Fruit fly (Drosophila melanogaster) whole organism, embryonic: ENCODE data around the gene CG32751.

ENCODE experiments used
- Asciz ChIP-seq: fragments of 200-800 bp; sonication (Bioruptor generic); optimal IDR thresholded peaks from 2 replicates; lab custom pipeline; 2017; ENCODE audit warnings: missing biosample characterization, mild to moderate bottlenecking, missing genetic modification characterization, missing genetic modification reagents
- Atf6 ChIP-seq: fragments of 200-800 bp; sonication (Bioruptor generic); IDR thresholded peaks from 2 replicates; pipeline ENCODE4 v1.3.6; 2022; ENCODE audit warnings: missing biosample characterization, missing genetic modification characterization
- CG10366 ChIP-seq: fragments of 200-800 bp; sonication (Bioruptor generic); IDR thresholded peaks from 2 replicates; pipeline ENCODE4 v1.3.6; 2022; ENCODE audit warnings: missing biosample characterization, missing genetic modification characterization
- CG10462 ChIP-seq: fragments of 200-800 bp; sonication (Bioruptor generic); optimal IDR thresholded peaks from 2 replicates; lab custom pipeline; 2016; ENCODE audit warnings: missing biosample characterization, missing genetic modification characterization
- CG11398 ChIP-seq: fragments of 200-800 bp; sonication (Bioruptor generic); optimal IDR thresholded peaks from 2 replicates; lab custom pipeline; 2016; ENCODE audit warnings: missing biosample characterization, missing genetic modification characterization
- CG11456 ChIP-seq: fragments of 200-800 bp; sonication (Bioruptor generic); IDR thresholded peaks from 3 replicates; pipeline ENCODE4 v1.3.6; 2022; ENCODE audit warnings: missing biosample characterization, missing genetic modification characterization
- CG11504 ChIP-seq: fragments of 200-800 bp; sonication (Bioruptor generic); optimal IDR thresholded peaks from 3 replicates; lab custom pipeline; 2019; ENCODE audit warnings: missing biosample characterization, mild to moderate bottlenecking, missing genetic modification characterization, moderate library complexity
- CG12104 ChIP-seq: fragments of 200-800 bp; sonication (Bioruptor generic); optimal IDR thresholded peaks from 3 replicates; lab custom pipeline; 2016; ENCODE audit warnings: missing biosample characterization, missing genetic modification characterization
- CG12299 ChIP-seq: fragments of 200-800 bp; sonication (Bioruptor generic); optimal IDR thresholded peaks from 2 replicates; lab custom pipeline; 2018; ENCODE audit warnings: missing biosample characterization, mild to moderate bottlenecking, missing genetic modification characterization
- CG13296 ChIP-seq: fragments of 200-800 bp; sonication (Bioruptor generic); optimal IDR thresholded peaks from 3 replicates; lab custom pipeline; 2018; ENCODE audit warnings: missing biosample characterization, mild to moderate bottlenecking, missing genetic modification characterization
- CG13424 ChIP-seq: fragments of 200-800 bp; sonication (Bioruptor generic); optimal IDR thresholded peaks from 2 replicates; lab custom pipeline; 2019; ENCODE audit warnings: missing biosample characterization, mild to moderate bottlenecking, missing genetic modification characterization, moderate library complexity
- CG13624 ChIP-seq: fragments of 200-800 bp; sonication (Bioruptor generic); optimal IDR thresholded peaks from 2 replicates; lab custom pipeline; 2016; ENCODE audit warnings: missing biosample characterization, missing genetic modification characterization
- CG14667 ChIP-seq: fragments of 200-800 bp; sonication (Bioruptor generic); IDR thresholded peaks from 2 replicates; pipeline ENCODE4 v1.3.6; 2022; ENCODE audit warnings: missing biosample characterization, missing genetic modification characterization
- CG1647 ChIP-seq: fragments of 200-800 bp; sonication (Bioruptor generic); optimal IDR thresholded peaks from 3 replicates; lab custom pipeline; 2016; ENCODE audit warnings: missing biosample characterization, missing genetic modification characterization
- CG18599 ChIP-seq: fragments of 200-800 bp; sonication (Bioruptor generic); optimal IDR thresholded peaks from 3 replicates; lab custom pipeline; 2017; ENCODE audit warnings: missing biosample characterization, missing genetic modification characterization, mild to moderate bottlenecking, moderate library complexity, missing genetic modification reagents
- CG2889 ChIP-seq: fragments of 200-800 bp; sonication (Bioruptor generic); IDR thresholded peaks from 3 replicates; pipeline ENCODE4 v1.3.6; 2022; ENCODE audit warnings: missing biosample characterization, missing genetic modification characterization
- CG30403 ChIP-seq: fragments of 200-800 bp; sonication (Bioruptor generic); optimal IDR thresholded peaks from 3 replicates; lab custom pipeline; 2016; ENCODE audit warnings: missing biosample characterization, missing genetic modification characterization
- CG3838 ChIP-seq: fragments of 200-800 bp; sonication (Bioruptor generic); optimal IDR thresholded peaks from 3 replicates; lab custom pipeline; 2016; ENCODE audit warnings: missing biosample characterization, missing genetic modification characterization
- CG4282 ChIP-seq: fragments of 200-800 bp; sonication (Bioruptor generic); optimal IDR thresholded peaks from 2 replicates; lab custom pipeline; 2016; ENCODE audit warnings: missing biosample characterization, missing genetic modification characterization
- CG4360 ChIP-seq: fragments of 200-800 bp; sonication (Bioruptor generic); IDR thresholded peaks from 2 replicates; pipeline ENCODE4 v1.3.6; 2022; ENCODE audit warnings: missing biosample characterization, missing genetic modification characterization
- CG4424 ChIP-seq: fragments of 200-800 bp; sonication (Bioruptor generic); optimal IDR thresholded peaks from 3 replicates; lab custom pipeline; 2016; ENCODE audit warnings: missing biosample characterization, missing genetic modification characterization
- CG7556 ChIP-seq: fragments of 200-800 bp; sonication (Bioruptor generic); optimal IDR thresholded peaks from 2 replicates; lab custom pipeline; 2017; ENCODE audit warnings: missing biosample characterization, mild to moderate bottlenecking, missing genetic modification characterization
- CG8359 ChIP-seq: fragments of 200-800 bp; sonication (Bioruptor generic); optimal IDR thresholded peaks from 2 replicates; lab custom pipeline; 2017; ENCODE audit warnings: missing biosample characterization, mild to moderate bottlenecking, missing genetic modification characterization, borderline replicate concordance
- CG9437 ChIP-seq: fragments of 200-800 bp; sonication (Bioruptor generic); optimal IDR thresholded peaks from 2 replicates; lab custom pipeline; 2018; ENCODE audit warnings: missing biosample characterization, mild to moderate bottlenecking, missing genetic modification characterization
- Fer1 ChIP-seq: fragments of 200-800 bp; sonication (Bioruptor generic); optimal IDR thresholded peaks from 2 replicates; lab custom pipeline; 2017; ENCODE audit warnings: missing biosample characterization, mild to moderate bottlenecking, missing genetic modification characterization
- Hr51 ChIP-seq, 2 experiments: fragments of 200-800 bp; sonication (Bioruptor generic); optimal IDR thresholded peaks; 2 replicates in 1 of 2; 3 replicates in 1 of 2; lab custom pipeline; 2016 to 2018; ENCODE audit warnings: missing biosample characterization in 2 of 2, missing genetic modification characterization in 2 of 2, mild to moderate bottlenecking in 1 of 2, moderate library complexity in 1 of 2
- Kr ChIP-seq: fragments of 200-800 bp; sonication (Bioruptor generic); optimal IDR thresholded peaks from 2 replicates; lab custom pipeline; 2017; ENCODE audit warnings: missing biosample characterization, mild to moderate bottlenecking, missing genetic modification characterization
- MTF-1 ChIP-seq: fragments of 200-800 bp; sonication (Bioruptor generic); optimal IDR thresholded peaks from 2 replicates; lab custom pipeline; 2018; ENCODE audit warnings: missing biosample characterization, mild to moderate bottlenecking, missing genetic modification characterization, borderline replicate concordance
- Neu2 ChIP-seq: fragments of 200-800 bp; sonication (Bioruptor generic); optimal IDR thresholded peaks from 3 replicates; lab custom pipeline; 2016; ENCODE audit warnings: missing biosample characterization, missing genetic modification characterization, borderline replicate concordance
- Optix ChIP-seq: fragments of 200-800 bp; sonication (Bioruptor generic); IDR thresholded peaks from 3 replicates; pipeline ENCODE4 v1.3.6; 2022; ENCODE audit warnings: missing biosample characterization, missing genetic modification characterization
- abd-A ChIP-seq: fragments of 200-800 bp; sonication (Bioruptor generic); optimal IDR thresholded peaks from 3 replicates; lab custom pipeline; 2019; ENCODE audit warnings: missing biosample characterization, mild to moderate bottlenecking, missing genetic modification characterization, moderate library complexity
- caup ChIP-seq: fragments of 200-800 bp; sonication (Bioruptor generic); optimal IDR thresholded peaks from 3 replicates; lab custom pipeline; 2017; ENCODE audit warnings: missing biosample characterization, mild to moderate bottlenecking, missing genetic modification characterization, moderate library complexity; ENCODE audit not compliant: severe bottlenecking
- chn ChIP-seq: fragments of 200-800 bp; sonication (Bioruptor generic); optimal IDR thresholded peaks from 2 replicates; lab custom pipeline; 2016; ENCODE audit warnings: missing biosample characterization, missing genetic modification characterization
- crol ChIP-seq: fragments of 200-800 bp; sonication (Bioruptor generic); IDR thresholded peaks from 2 replicates; pipeline ENCODE4 v1.3.6; 2022; ENCODE audit warnings: missing biosample characterization, missing genetic modification characterization
- dysf ChIP-seq: fragments of 200-800 bp; sonication (Bioruptor generic); IDR thresholded peaks from 3 replicates; pipeline ENCODE4 v1.3.6; 2022; ENCODE audit warnings: missing biosample characterization, missing genetic modification characterization
- ind ChIP-seq: fragments of 200-800 bp; sonication (Bioruptor generic); optimal IDR thresholded peaks from 3 replicates; lab custom pipeline; 2016; ENCODE audit warnings: missing biosample characterization, missing genetic modification characterization
- jumu ChIP-seq: fragments of 200-800 bp; sonication (Bioruptor generic); optimal IDR thresholded peaks from 3 replicates; lab custom pipeline; 2016; ENCODE audit warnings: missing biosample characterization, missing genetic modification characterization
- lab ChIP-seq: fragments of 200-800 bp; sonication (Bioruptor generic); optimal IDR thresholded peaks from 3 replicates; lab custom pipeline; 2017; ENCODE audit warnings: missing biosample characterization, missing genetic modification characterization, mild to moderate bottlenecking, moderate library complexity, missing genetic modification reagents
- lilli ChIP-seq: fragments of 200-800 bp; sonication (Bioruptor generic); optimal IDR thresholded peaks from 3 replicates; lab custom pipeline; 2016; ENCODE audit warnings: missing biosample characterization, missing genetic modification characterization
- luna ChIP-seq: fragments of 200-800 bp; sonication (Bioruptor generic); optimal IDR thresholded peaks from 2 replicates; lab custom pipeline; 2016; ENCODE audit warnings: missing biosample characterization, missing genetic modification characterization
- pb ChIP-seq: fragments of 200-800 bp; sonication (Bioruptor generic); optimal IDR thresholded peaks from 3 replicates; lab custom pipeline; 2016; ENCODE audit warnings: missing biosample characterization, missing genetic modification characterization
- pzg ChIP-seq: fragments of 200-800 bp; sonication (Bioruptor generic); optimal IDR thresholded peaks from 3 replicates; lab custom pipeline; 2018; ENCODE audit warnings: missing biosample characterization, mild to moderate bottlenecking, missing genetic modification characterization, moderate library complexity
- sr ChIP-seq: fragments of 200-800 bp; sonication (Bioruptor generic); IDR thresholded peaks from 3 replicates; pipeline ENCODE4 v1.3.6; 2022; ENCODE audit warnings: missing biosample characterization, missing genetic modification characterization
- ttk ChIP-seq: fragments of 200-800 bp; sonication (Bioruptor generic); IDR thresholded peaks from 2 replicates; pipeline ENCODE4 v2.1.2; 2022; ENCODE audit warnings: missing biosample characterization, missing genetic modification characterization
- unc-4 ChIP-seq: fragments of 200-800 bp; sonication (Bioruptor generic); IDR thresholded peaks from 2 replicates; pipeline ENCODE4 v1.3.6; 2022; ENCODE audit warnings: missing biosample characterization, missing genetic modification characterization; ENCODE audit not compliant: partially characterized antibody
- z ChIP-seq: fragments of 200-800 bp; sonication (Bioruptor generic); IDR thresholded peaks from 3 replicates; pipeline ENCODE4 v1.3.6; 2022; ENCODE audit warnings: missing biosample characterization, missing genetic modification characterization
- zen2 ChIP-seq: fragments of 200-800 bp; sonication (Bioruptor generic); IDR thresholded peaks from 3 replicates; pipeline ENCODE4 v1.3.6; 2022; ENCODE audit warnings: missing biosample characterization, missing genetic modification characterization; ENCODE audit not compliant: partially characterized antibody
- zf30C ChIP-seq: fragments of 200-800 bp; sonication (Bioruptor generic); optimal IDR thresholded peaks from 3 replicates; lab custom pipeline; 2018; ENCODE audit warnings: missing biosample characterization, mild to moderate bottlenecking, missing genetic modification characterization

The CG32751 gene

dm6 chrX:6179428-6179827 lies 19.0 kb downstream of the CG32751 start (continued):
- no peak for TF ChIP-seq unc-4 (GFP tag; lab: Robert Waterston, UW)
- no peak for TF ChIP-seq CG11398 (GFP tag; lab: Kevin White, UChicago)
- no peak for TF ChIP-seq MTF-1
- TF ChIP-seq CG11504 = peak; percentile 70
- TF ChIP-seq CG14667 (GFP tag; lab: Robert Waterston, UW) = 0 out of 2 replicates have a peak, but pooled peaks have one; percentile 40
- no peak for TF ChIP-seq chn (GFP tag; lab: Kevin White, UChicago)
- TF ChIP-seq CG13624 (GFP tag; lab: Kevin White, UChicago) = peak; percentile 45
- peak; percentile 28; the same call in 1 of the 2 replicates for TF ChIP-seq CG10366 (GFP tag; lab: Robert Waterston, UW)
- no peak for TF ChIP-seq CG12104 (GFP tag; lab: Kevin White, UChicago)
- TF ChIP-seq CG7556 = peak; percentile 26

dm6 chrX:6166784-6167183 lies 31.7 kb downstream of the CG32751 start:
- TF ChIP-seq Neu2 (GFP tag; lab: Kevin White, UChicago) = no peak
- no peak for TF ChIP-seq CG10462 (GFP tag; lab: Kevin White, UChicago)
- TF ChIP-seq CG12299 (tag; lab: Kevin White, UChicago) = no peak
- no peak for TF ChIP-seq CG1647 (GFP tag; lab: Kevin White, UChicago)
- TF ChIP-seq CG3838 (GFP tag; lab: Kevin White, UChicago) = no peak
- no peak for TF ChIP-seq CG30403 (GFP tag; lab: Kevin White, UChicago)
- TF ChIP-seq zf30C = no peak
- peak; percentile 84 for TF ChIP-seq crol (GFP tag; lab: Robert Waterston, UW)
- TF ChIP-seq CG4360 (GFP tag; lab: Robert Waterston, UW) = no peak
- TF ChIP-seq Atf6 (GFP tag; lab: Robert Waterston, UW) = no peak
- TF ChIP-seq sr (GFP tag; lab: Robert Waterston, UW) = peak; percentile 69; the same call in 2 of the 3 replicates
- TF ChIP-seq z (GFP tag; lab: Robert Waterston, UW) = no peak
- TF ChIP-seq zen2 (GFP tag; lab: Robert Waterston, UW) = no peak
- TF ChIP-seq CG13424 (tag; lab: Kevin White, UChicago) = no peak
- TF ChIP-seq CG13296 (GFP tag; lab: Kevin White, UChicago) = no peak
- no peak for TF ChIP-seq lilli (GFP tag; lab: Kevin White, UChicago)
- TF ChIP-seq pzg (GFP tag; lab: Kevin White, UChicago) = no peak
- TF ChIP-seq CG2889 = 0 out of 3 replicates have a peak, but pooled peaks have one; percentile 8
- peak; percentile 12 for TF ChIP-seq abd-A (tag; lab: Kevin White, UChicago)

- peak; percentile 45 for TF ChIP-seq Fer1 (GFP tag; lab: Kevin White, UChicago)
- peak; percentile 21; the same call in 1 of the 2 replicates for TF ChIP-seq CG10366 (GFP tag; lab: Robert Waterston, UW)
- TF ChIP-seq ind (GFP tag; lab: Kevin White, UChicago) = peak; percentile 4
- TF ChIP-seq CG9437 (GFP tag; lab: Kevin White, UChicago) = no peak
- TF ChIP-seq CG7556 = peak; percentile 26
- peak; percentile 62 for TF ChIP-seq lab (GFP tag; lab: Kevin White, UChicago)
- peak; percentile 3 for TF ChIP-seq caup (GFP tag; lab: Kevin White, UChicago)
- 0 out of 2 replicates have a peak, but pooled peaks have one; percentile 18 for TF ChIP-seq ttk (GFP tag; lab: Robert Waterston, UW)
- TF ChIP-seq CG11504 = peak; percentile 44
- TF ChIP-seq Asciz (GFP tag; lab: Kevin White, UChicago) = no peak
- TF ChIP-seq jumu (GFP tag; lab: Kevin White, UChicago) = no peak
- no peak for TF ChIP-seq luna (GFP tag; lab: Kevin White, UChicago)
- peak; percentile 45; the same call in 1 of the 3 replicates for TF ChIP-seq dysf (GFP tag; lab: Robert Waterston, UW)
- no peak for TF ChIP-seq Optix (GFP tag; lab: Robert Waterston, UW)
- no peak for TF ChIP-seq CG8359 (GFP tag; lab: Kevin White, UChicago)
- peak in 1 of 2 experiments; percentile 5 for TF ChIP-seq Hr51 (GFP tag; optimal IDR thresholded peaks at IDR 0.05; lab: Kevin White, UChicago)
- no peak for TF ChIP-seq Kr (GFP tag; lab: Kevin White, UChicago)
- TF ChIP-seq CG11456 (GFP tag; lab: Robert Waterston, UW) = no peak
- TF ChIP-seq CG18599 (GFP tag; lab: Kevin White, UChicago) = peak; percentile 73
- TF ChIP-seq pb (GFP tag; lab: Kevin White, UChicago) = no peak
- TF ChIP-seq CG4424 (GFP tag; lab: Kevin White, UChicago) = peak; percentile 5
- TF ChIP-seq CG4282 (GFP tag; lab: Kevin White, UChicago) = no peak
Observed at dm6 chrX:6151919-6152318, 46.5 kb downstream of the CG32751 start.
